Worm (Caenorhabditis elegans): ENCODE results near the gene F45D3.2.

- TF ChIP-seq ztf-23 (GFP tag; IDR thresholded peaks at IDR 0.05) (no peak), med-1 (GFP tag; optimal IDR thresholded peaks at IDR 0.05; ENCODE audit: insufficient read depth) (no peak), tab-1 (GFP tag; IDR thresholded peaks at IDR 0.05) (no peak), flt-1 (GFP tag; IDR thresholded peaks at IDR 0.05) (no peak)
Observed at ce11 chrV:12555872-12556271, 15.0 kb downstream of the F45D3.2 start.

All from whole organism, midembryonic.